Worm (Caenorhabditis elegans): ENCODE results near the gene grdn-1.

- no peak for TF ChIP-seq egrh-3 (GFP tag; IDR thresholded peaks at IDR 0.05)
- no peak for TF ChIP-seq snpc-4 (GFP tag; optimal IDR thresholded peaks at IDR 0.05)
- no peak for TF ChIP-seq snpc-4 (tag; optimal IDR thresholded peaks at IDR 0.05)
- TF ChIP-seq lag-1 (GFP tag; IDR thresholded peaks at IDR 0.05) = no peak
- TF ChIP-seq nhr-120 (GFP tag; IDR thresholded peaks at IDR 0.05) = no peak
- no peak for TF ChIP-seq unc-62 (GFP tag; optimal IDR thresholded peaks at IDR 0.05)
- no peak for TF ChIP-seq Y67H2A.10 (GFP tag; conservative IDR thresholded peaks at IDR 0.05)
- no peak for TF ChIP-seq T26A5.8 (tag; optimal IDR thresholded peaks at IDR 0.05)
- TF ChIP-seq snpc-1.3 (tag; optimal IDR thresholded peaks at IDR 0.05; ENCODE audit: insufficient read depth) = no peak
- TF ChIP-seq lin-54 (GFP tag; optimal IDR thresholded peaks at IDR 0.05) = no peak
- TF ChIP-seq nfya-1 (tag; optimal IDR thresholded peaks at IDR 0.05; ENCODE audit: borderline replicate concordance, insufficient read depth) = no peak
- no peak for TF ChIP-seq ceh-79 (tag; optimal IDR thresholded peaks at IDR 0.05)
- TF ChIP-seq ceh-27 (GFP tag; optimal IDR thresholded peaks at IDR 0.05) = no peak
- TF ChIP-seq chd-7 (tag; optimal IDR thresholded peaks at IDR 0.05) = no peak
- no peak for TF ChIP-seq bed-1 (GFP tag; IDR thresholded peaks at IDR 0.05)
Observed at ce11 chrV:18657391-18657790, 64.8 kb downstream of the grdn-1 start.
